Worm (Caenorhabditis elegans) whole organism, L2 larva: ENCODE data around the gene ikke-1.

Experiments used
- F13H6.1 ChIP-seq: sonication (generic microtip); optimal IDR thresholded peaks from 2 replicates; lab custom pipeline; 2016; ENCODE audit warnings: missing genetic modification characterization, missing compliant biosample characterization
- Y55F3AM.14 ChIP-seq: fragments of 200-800 bp; sonication (Bioruptor generic); optimal IDR thresholded peaks from 2 replicates; lab custom pipeline; 2018; ENCODE audit warnings: mild to moderate bottlenecking, missing genetic modification characterization, missing compliant biosample characterization
- alr-1 ChIP-seq: fragments of 150-350 bp; optimal IDR thresholded peaks from 2 replicates; lab custom pipeline; 2014; ENCODE audit warnings: missing biosample characterization, missing genetic modification characterization
- aly-2 ChIP-seq: fragments of 150-350 bp; optimal IDR thresholded peaks from 2 replicates; lab custom pipeline; 2014; ENCODE audit warnings: missing biosample characterization, missing genetic modification characterization
- ama-1 ChIP-seq: fragments of 150-350 bp; optimal IDR thresholded peaks from 2 replicates; lab custom pipeline; 2018; ENCODE audit warnings: inconsistent platforms
- blmp-1 ChIP-seq: sonication (generic microtip); optimal IDR thresholded peaks from 2 replicates; lab custom pipeline; 2017; ENCODE audit warnings: missing genetic modification characterization, mild to moderate bottlenecking, missing compliant biosample characterization, antibody characterized with exemption, moderate library complexity; ENCODE audit not compliant: insufficient read depth
- ceh-16 ChIP-seq: fragments of 150-350 bp; optimal IDR thresholded peaks from 2 replicates; lab custom pipeline; 2014; ENCODE audit warnings: missing biosample characterization, missing genetic modification characterization
- ceh-82 ChIP-seq: fragments of 150-350 bp; optimal IDR thresholded peaks from 2 replicates; lab custom pipeline; 2014; ENCODE audit warnings: missing biosample characterization, missing genetic modification characterization
- crh-2 ChIP-seq: sonication (generic microtip); optimal IDR thresholded peaks from 2 replicates; lab custom pipeline; 2017; ENCODE audit warnings: missing biosample characterization, missing genetic modification characterization
- egl-27 ChIP-seq: sonication (generic microtip); optimal IDR thresholded peaks from 3 replicates; lab custom pipeline; 2017; ENCODE audit warnings: missing biosample characterization, missing genetic modification reagents, missing genetic modification characterization
- elt-1 ChIP-seq: fragments of 150-350 bp; optimal IDR thresholded peaks from 2 replicates; lab custom pipeline; 2014; ENCODE audit warnings: missing biosample characterization, missing genetic modification characterization
- elt-3 ChIP-seq: sonication (generic microtip); optimal IDR thresholded peaks from 2 replicates; lab custom pipeline; 2017; ENCODE audit warnings: missing biosample characterization, missing genetic modification characterization
- fos-1 ChIP-seq: fragments of 150-350 bp; optimal IDR thresholded peaks from 2 replicates; lab custom pipeline; 2014; ENCODE audit warnings: missing biosample characterization, missing genetic modification characterization
- gmeb-1 ChIP-seq: fragments of 150-350 bp; optimal IDR thresholded peaks from 2 replicates; lab custom pipeline; 2014; ENCODE audit warnings: missing biosample characterization, missing genetic modification characterization
- lin-11 ChIP-seq: fragments of 150-350 bp; sonication (generic microtip); optimal IDR thresholded peaks from 2 replicates; lab custom pipeline; 2014; ENCODE audit warnings: missing biosample characterization, missing genetic modification characterization, inconsistent platforms, mixed read lengths
- lin-13 ChIP-seq: fragments of 150-350 bp; optimal IDR thresholded peaks from 2 replicates; lab custom pipeline; 2014; ENCODE audit warnings: missing biosample characterization, missing genetic modification reagents, missing genetic modification characterization
- lsy-2 ChIP-seq, 2 experiments: fragments of 150-350 bp in 1 of 2; sonication (generic microtip) in 1 of 2; optimal IDR thresholded peaks; 2 replicates each; lab custom pipeline; 2014 to 2017; ENCODE audit warnings: missing biosample characterization in 2 of 2, missing genetic modification characterization in 2 of 2
- mbf-1 ChIP-seq: sonication (generic microtip); optimal IDR thresholded peaks from 2 replicates; lab custom pipeline; 2017; ENCODE audit warnings: missing biosample characterization, missing genetic modification characterization
- mdl-1 ChIP-seq, 2 experiments: fragments of 150-350 bp in 1 of 2; sonication (generic microtip) in 1 of 2; optimal IDR thresholded peaks; 2 replicates each; lab custom pipeline; 2017; ENCODE audit warnings: missing biosample characterization in 2 of 2, missing genetic modification characterization in 2 of 2
- nhr-10 ChIP-seq: sonication (generic microtip); optimal IDR thresholded peaks from 2 replicates; lab custom pipeline; 2017; ENCODE audit warnings: missing biosample characterization, missing genetic modification characterization
- nhr-129 ChIP-seq: fragments of 150-350 bp; optimal IDR thresholded peaks from 2 replicates; lab custom pipeline; 2014; ENCODE audit warnings: missing biosample characterization, missing genetic modification characterization
- nhr-23 ChIP-seq: fragments of 150-350 bp; optimal IDR thresholded peaks from 2 replicates; lab custom pipeline; 2014; ENCODE audit warnings: missing biosample characterization, missing genetic modification reagents, missing genetic modification characterization
- nhr-25 ChIP-seq: fragments of 150-350 bp; sonication (generic microtip); optimal IDR thresholded peaks from 3 replicates; lab custom pipeline; 2014; ENCODE audit warnings: missing biosample characterization, missing genetic modification characterization
- nhr-6 ChIP-seq: fragments of 150-350 bp; optimal IDR thresholded peaks from 2 replicates; lab custom pipeline; 2014; ENCODE audit warnings: missing biosample characterization, missing genetic modification characterization
- nhr-77 ChIP-seq: fragments of 150-350 bp; optimal IDR thresholded peaks from 2 replicates; lab custom pipeline; 2014; ENCODE audit warnings: missing biosample characterization, missing genetic modification characterization
- sma-3 ChIP-seq: sonication (generic microtip); optimal IDR thresholded peaks from 2 replicates; lab custom pipeline; 2016; ENCODE audit warnings: missing genetic modification reagents, missing genetic modification characterization, missing compliant biosample characterization
- sma-9 ChIP-seq, 2 experiments: fragments of 150-350 bp in 1 of 2; sonication (generic microtip) in 1 of 2; optimal IDR thresholded peaks; 2 replicates each; lab custom pipeline; 2014 to 2016; ENCODE audit warnings: missing genetic modification characterization in 2 of 2, mild to moderate bottlenecking in 1 of 2, missing biosample characterization in 1 of 2, missing compliant biosample characterization in 1 of 2, missing genetic modification reagents in 1 of 2, moderate library complexity in 1 of 2
- snpc-4 ChIP-seq: fragments of 150-350 bp; optimal IDR thresholded peaks from 2 replicates; lab custom pipeline; 2014; ENCODE audit warnings: missing biosample characterization, missing genetic modification characterization
- unc-39 ChIP-seq: fragments of 150-350 bp; optimal IDR thresholded peaks from 2 replicates; lab custom pipeline; 2014; ENCODE audit warnings: missing biosample characterization, missing genetic modification characterization
- unc-55 ChIP-seq: fragments of 150-350 bp; sonication (generic microtip); optimal IDR thresholded peaks from 3 replicates; lab custom pipeline; 2014; ENCODE audit warnings: missing biosample characterization, missing genetic modification reagents, missing genetic modification characterization
- unc-62 ChIP-seq: fragments of 150-350 bp; optimal IDR thresholded peaks from 2 replicates; lab custom pipeline; 2014; ENCODE audit warnings: missing biosample characterization, missing genetic modification reagents, missing genetic modification characterization
- zag-1 ChIP-seq: fragments of 150-350 bp; optimal IDR thresholded peaks from 2 replicates; lab custom pipeline; 2014; ENCODE audit warnings: missing biosample characterization, missing genetic modification characterization
- ztf-1 ChIP-seq: fragments of 200-800 bp; sonication (Bioruptor generic); conservative IDR thresholded peaks from 2 replicates; pipeline ENCODE4 v1.3.6; 2022; ENCODE audit warnings: missing genetic modification characterization, missing compliant biosample characterization
- ztf-11 ChIP-seq: sonication (generic microtip); optimal IDR thresholded peaks from 2 replicates; lab custom pipeline; 2017; ENCODE audit warnings: missing biosample characterization, missing genetic modification characterization
- ztf-4 ChIP-seq: fragments of 150-350 bp; optimal IDR thresholded peaks from 2 replicates; lab custom pipeline; 2014; ENCODE audit warnings: missing biosample characterization, missing genetic modification characterization

Gene ikke-1

ce11 chrIII:9053740-9054252 lies 3.3 kb upstream of the ikke-1 start, which contains the start of gene R107.5 (continued):
- TF ChIP-seq sma-3 (GFP tag; lab: Kevin White, UChicago) (peak; percentile 98), snpc-4 (tag; lab: Kevin White, UChicago) (peak; percentile 66), mdl-1 (tag; optimal IDR thresholded peaks at IDR 0.05; lab: Kevin White, UChicago) (peak; percentile 88 to 96), nhr-23 (tag; lab: Kevin White, UChicago) (no peak), unc-39 (tag; lab: Kevin White, UChicago) (no peak), alr-1 (tag; lab: Kevin White, UChicago) (no peak), Y55F3AM.14 (GFP tag; lab: Kevin White, UChicago) (peak; percentile 95), lin-13 (GFP tag; lab: Kevin White, UChicago) (peak; percentile 84), elt-1 (no peak), gmeb-1 (peak; percentile 82), ceh-16 (tag; lab: Kevin White, UChicago) (peak; percentile 13), ztf-4 (tag; lab: Kevin White, UChicago) (peak; percentile 95), nhr-10 (peak; percentile 80), aly-2 (tag; lab: Kevin White, UChicago) (no peak), ztf-11 (no peak), sma-9 (GFP tag; optimal IDR thresholded peaks at IDR 0.05; lab: Kevin White, UChicago) (peak; percentile 87), sma-9 (tag; optimal IDR thresholded peaks at IDR 0.05; lab: Kevin White, UChicago) (no peak), lsy-2 (tag; optimal IDR thresholded peaks at IDR 0.05; lab: Kevin White, UChicago) (peak; percentile 80 to 92)

ce11 chrIII:9053263-9053662 lies 2.8 kb upstream of the ikke-1 start:
- no peak for TF ChIP-seq ztf-1 (GFP tag; lab: Robert Waterston, UW)
- TF ChIP-seq nhr-25 (tag; lab: Kevin White, UChicago), result peak; percentile 7
- no peak for TF ChIP-seq ceh-82
- TF ChIP-seq gmeb-1, result no peak
- no peak for TF ChIP-seq egl-27
- no peak for TF ChIP-seq mbf-1
- TF ChIP-seq nhr-23 (tag; lab: Kevin White, UChicago), result no peak
- no peak for TF ChIP-seq nhr-77 (tag; lab: Kevin White, UChicago)
- no peak for TF ChIP-seq blmp-1 (tag; lab: Kevin White, UChicago)
- no peak for TF ChIP-seq lin-11 (tag; lab: Kevin White, UChicago)
- no peak for TF ChIP-seq unc-62 (GFP tag; lab: Kevin White, UChicago)
- TF ChIP-seq alr-1 (tag; lab: Kevin White, UChicago), result no peak
- TF ChIP-seq mdl-1 (tag; optimal IDR thresholded peaks at IDR 0.05; lab: Kevin White, UChicago), result no peak
- peak; percentile 77 for TF ChIP-seq ama-1 (lab: Kevin White, UChicago)
- TF ChIP-seq sma-9 (GFP tag; optimal IDR thresholded peaks at IDR 0.05; lab: Kevin White, UChicago), result no peak
- no peak for TF ChIP-seq sma-9 (tag; optimal IDR thresholded peaks at IDR 0.05; lab: Kevin White, UChicago)
- TF ChIP-seq elt-3 (tag; lab: Kevin White, UChicago), result no peak
- TF ChIP-seq sma-3 (GFP tag; lab: Kevin White, UChicago), result no peak

- TF ChIP-seq sma-3 (GFP tag; lab: Kevin White, UChicago) (no peak), fos-1 (tag; lab: Kevin White, UChicago) (peak; percentile 38), ceh-16 (tag; lab: Kevin White, UChicago) (no peak), zag-1 (tag; lab: Kevin White, UChicago) (peak; percentile 7), crh-2 (peak; percentile 56), ztf-4 (tag; lab: Kevin White, UChicago) (peak; percentile 69), mdl-1 (tag; optimal IDR thresholded peaks at IDR 0.05; lab: Kevin White, UChicago) (peak in 1 of 2 experiments; percentile 3), ceh-82 (no peak), lin-11 (tag; lab: Kevin White, UChicago) (peak; percentile 75), lsy-2 (tag; optimal IDR thresholded peaks at IDR 0.05; lab: Kevin White, UChicago) (peak in 1 of 2 experiments; percentile 47), sma-9 (GFP tag; optimal IDR thresholded peaks at IDR 0.05; lab: Kevin White, UChicago) (peak; percentile 38), sma-9 (tag; optimal IDR thresholded peaks at IDR 0.05; lab: Kevin White, UChicago) (no peak), nhr-129 (tag; lab: Kevin White, UChicago) (peak; percentile 74), F13H6.1 (tag; lab: Kevin White, UChicago) (peak; percentile 37), unc-55 (GFP tag; lab: Kevin White, UChicago) (peak; percentile 54), nhr-23 (tag; lab: Kevin White, UChicago) (no peak), nhr-6 (tag; lab: Kevin White, UChicago) (no peak), snpc-4 (tag; lab: Kevin White, UChicago) (peak; percentile 22), gmeb-1 (peak; percentile 38), ama-1 (lab: Kevin White, UChicago) (peak; percentile 85)
Measured at ce11 chrIII:9052371-9052978, 2.0 kb upstream of the ikke-1 start.
